Worm (Caenorhabditis elegans) whole organism, young adult: ENCODE measurements around the gene C04B4.1.

ENCODE experiments used
- F33H1.4 ChIP-seq: fragments of 200-800 bp; sonication (Bioruptor generic); IDR thresholded peaks from 2 replicates; pipeline ENCODE4 v1.3.6; 2022; ENCODE audit warnings: missing genetic modification reagents, missing genetic modification characterization, missing compliant biosample characterization
- bed-2 ChIP-seq: fragments of 200-800 bp; sonication (Bioruptor generic); IDR thresholded peaks from 2 replicates; pipeline ENCODE4 v1.3.6; 2022; ENCODE audit warnings: missing genetic modification reagents, missing genetic modification characterization, missing compliant biosample characterization
- nhr-90 ChIP-seq: sonication (generic microtip); optimal IDR thresholded peaks from 2 replicates; lab custom pipeline; 2016; ENCODE audit warnings: missing genotype, mild to moderate bottlenecking, missing genetic modification characterization, missing compliant biosample characterization

DNA sequence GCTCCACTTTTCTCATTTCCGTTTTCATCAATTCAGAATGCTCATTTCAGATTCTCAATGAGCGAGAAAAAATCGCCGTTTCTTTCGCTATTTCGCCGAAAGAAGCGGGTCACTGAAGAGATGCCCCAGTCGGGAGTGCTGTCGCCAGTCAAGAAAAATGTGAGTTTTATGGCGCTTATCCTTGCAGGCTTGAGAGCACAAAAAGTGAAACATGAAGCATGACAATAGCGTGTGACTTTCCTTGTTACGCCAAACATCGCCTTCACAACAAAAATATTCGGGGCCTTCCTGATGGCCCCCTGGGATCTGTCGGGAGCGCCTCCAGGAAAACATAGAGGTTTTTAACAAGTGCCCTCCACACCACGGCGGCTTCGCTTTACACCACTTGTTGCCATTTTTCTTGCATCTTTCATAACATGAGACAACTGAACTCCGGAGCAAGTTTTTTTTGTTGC, 24.0 kb upstream of the C04B4.1 start, which contains the start of gene E01G6.2:
- TF ChIP-seq F33H1.4 (GFP tag; lab: Robert Waterston, UW) (no peak), nhr-90 (tag; lab: Kevin White, UChicago) (no peak), bed-2 (GFP tag; lab: Robert Waterston, UW) (no peak)
